Worm (Caenorhabditis elegans) whole organism, L1 larva: ENCODE results near the gene T27A8.3.

Source experiments
- blmp-1 ChIP-seq: fragments of 150-350 bp; optimal IDR thresholded peaks from 2 replicates; lab custom pipeline; 2014; ENCODE audit warnings: missing biosample characterization, missing genetic modification characterization
- fkh-10 ChIP-seq: sonication (generic microtip); optimal IDR thresholded peaks from 2 replicates; lab custom pipeline; 2017; ENCODE audit warnings: missing biosample characterization, missing genetic modification reagents, missing genetic modification characterization
- ztf-4 ChIP-seq: fragments of 150-350 bp; optimal IDR thresholded peaks from 2 replicates; lab custom pipeline; 2014; ENCODE audit warnings: missing biosample characterization, missing genetic modification characterization

DNA sequence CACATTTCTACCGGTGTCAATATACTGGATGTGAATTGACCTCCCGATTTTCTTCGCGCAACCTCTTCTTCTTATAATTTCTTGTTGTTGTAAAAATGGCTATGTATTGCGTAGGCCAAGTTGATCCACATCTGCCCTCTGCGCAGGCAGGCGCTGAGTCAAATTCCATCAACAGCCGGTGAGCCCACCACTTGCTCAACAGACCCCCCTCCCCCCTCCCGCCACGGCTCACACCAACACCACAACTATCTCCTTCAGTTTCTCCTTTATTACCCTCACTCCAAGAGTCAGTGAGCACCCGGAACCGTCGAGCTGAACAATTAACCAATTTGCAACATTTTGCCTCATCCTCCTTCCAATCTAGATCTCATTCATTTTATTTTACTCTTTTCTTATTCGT lies 18.2 kb upstream of the T27A8.3 start:
- TF ChIP-seq ztf-4 (tag; lab: Kevin White, UChicago) (no peak), blmp-1 (tag; lab: Kevin White, UChicago) (no peak), fkh-10 (GFP tag; lab: Kevin White, UChicago) (no peak)
